Worm (Caenorhabditis elegans): ENCODE data around the gene K09D9.14.

DNA sequence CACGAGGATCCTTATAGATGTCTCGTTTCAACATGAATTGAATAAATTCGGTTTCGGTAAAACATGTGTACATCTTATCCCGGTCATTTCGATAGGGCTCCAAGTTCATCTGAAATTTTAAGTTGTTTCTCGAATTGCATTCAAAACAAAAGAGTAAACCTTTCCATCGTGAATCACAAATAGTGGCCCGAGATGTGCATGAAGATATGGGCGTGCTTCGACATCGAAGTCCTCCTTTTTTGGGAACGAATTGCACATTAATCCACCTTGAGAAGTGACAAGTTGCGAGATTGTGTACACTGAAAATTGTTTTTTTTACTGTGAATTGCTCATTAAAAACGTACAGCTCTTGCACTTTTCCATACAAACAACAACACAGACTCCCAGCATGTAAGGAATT is 34.5 kb upstream of the K09D9.14 start:
- TF ChIP-seq nhr-28 (tag; optimal IDR thresholded peaks at IDR 0.05) (no peak), nhr-12 (tag; optimal IDR thresholded peaks at IDR 0.05) (no peak), nhr-76 (tag; optimal IDR thresholded peaks at IDR 0.05) (no peak), ztf-11 (tag; optimal IDR thresholded peaks at IDR 0.05) (no peak), bed-3 (GFP tag; optimal IDR thresholded peaks at IDR 0.05) (no peak), ceh-43 (GFP tag; optimal IDR thresholded peaks at IDR 0.05) (no peak), ceh-83 (GFP tag; optimal IDR thresholded peaks at IDR 0.05) (no peak), elt-1 (tag; optimal IDR thresholded peaks at IDR 0.05; ENCODE audit: borderline replicate concordance, insufficient read depth) (no peak), flh-1 (GFP tag; optimal IDR thresholded peaks at IDR 0.05) (no peak)

Data from whole organism, mixed stage, embryonic.